Worm (Caenorhabditis elegans) whole organism, L4/young adult: ENCODE results near the gene nhr-243.

Experiments
- dao-5 ChIP-seq: sonication (generic microtip); optimal IDR thresholded peaks from 2 replicates; lab custom pipeline; 2016; ENCODE audit warnings: missing genotype, missing genetic modification characterization, moderate library complexity, missing compliant biosample characterization
- him-1 ChIP-seq: sonication (generic microtip); optimal IDR thresholded peaks from 2 replicates; lab custom pipeline; 2016; ENCODE audit warnings: missing genotype, missing genetic modification reagents, missing genetic modification characterization, missing compliant biosample characterization

DNA sequence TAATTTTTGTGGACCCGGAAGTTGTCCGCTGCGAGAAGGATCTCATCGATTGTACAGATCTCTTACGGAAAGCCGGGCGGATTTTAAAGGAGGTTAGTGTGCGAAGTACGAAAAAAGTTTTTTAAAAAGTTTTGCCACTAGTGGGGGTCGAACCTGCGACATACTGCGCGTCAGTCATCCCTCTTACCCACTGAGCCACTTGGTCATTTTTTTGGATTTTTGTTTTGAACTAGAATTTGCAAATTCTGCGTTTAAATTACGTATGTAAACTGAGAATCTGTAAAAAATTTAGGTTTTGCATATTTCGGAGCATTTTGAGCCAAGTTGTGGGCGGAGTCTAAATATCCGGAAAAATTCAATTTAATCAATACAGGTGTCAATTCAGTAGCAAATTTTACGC is 51.8 kb downstream of the nhr-243 start:
- TF ChIP-seq him-1 (tag; lab: Kevin White, UChicago) (no peak), dao-5 (tag; lab: Kevin White, UChicago) (no peak)
